Worm (Caenorhabditis elegans) whole organism, midembryonic: ENCODE measurements around the gene Y62E10A.3.

Experiments used
- T22C8.4 ChIP-seq: fragments of 200-800 bp; sonication (Bioruptor generic); IDR thresholded peaks from 2 replicates; pipeline ENCODE4 v1.3.6; 2022; ENCODE audit warnings: missing genetic modification characterization, missing compliant biosample characterization
- cog-1 ChIP-seq: sonication (generic microtip); optimal IDR thresholded peaks from 2 replicates; lab custom pipeline; 2016; ENCODE audit warnings: missing genetic modification characterization, missing compliant biosample characterization
- flt-1 ChIP-seq: fragments of 200-800 bp; sonication (Bioruptor generic); IDR thresholded peaks from 2 replicates; pipeline ENCODE4 v1.3.6; 2022; ENCODE audit warnings: missing genetic modification characterization, missing compliant biosample characterization
- klf-2 ChIP-seq: fragments of 200-800 bp; sonication (Bioruptor generic); conservative IDR thresholded peaks from 2 replicates; pipeline ENCODE4 v1.3.6; 2022; ENCODE audit warnings: missing genetic modification reagents, missing genetic modification characterization, missing compliant biosample characterization
- med-1 ChIP-seq: sonication (generic microtip); optimal IDR thresholded peaks from 2 replicates; lab custom pipeline; 2017; ENCODE audit warnings: missing genetic modification characterization, mild to moderate bottlenecking, missing compliant biosample characterization, antibody characterized with exemption, missing genetic modification reagents; ENCODE audit not compliant: insufficient read depth
- ref-1 ChIP-seq: fragments of 200-800 bp; sonication (Bioruptor generic); conservative IDR thresholded peaks from 2 replicates; pipeline ENCODE4 v1.3.6; 2022; ENCODE audit warnings: missing genetic modification reagents, missing genetic modification characterization, missing compliant biosample characterization
- tab-1 ChIP-seq: fragments of 200-800 bp; sonication (Bioruptor generic); IDR thresholded peaks from 2 replicates; pipeline ENCODE4 v1.3.6; 2022; ENCODE audit warnings: missing genetic modification characterization, missing compliant biosample characterization
- ztf-23 ChIP-seq: fragments of 200-800 bp; sonication (Bioruptor generic); IDR thresholded peaks from 2 replicates; pipeline ENCODE4 v1.3.6; 2022; ENCODE audit warnings: missing genetic modification reagents, missing genetic modification characterization, missing compliant biosample characterization
- ztf-29 ChIP-seq: fragments of 200-800 bp; sonication (Bioruptor generic); IDR thresholded peaks from 2 replicates; pipeline ENCODE4 v1.3.6; 2022; ENCODE audit warnings: missing genetic modification reagents, missing genetic modification characterization, missing compliant biosample characterization

Y62E10A.3 gene

ce11 chrIV:13322429-13322828 lies 37.6 kb downstream of the Y62E10A.3 start:
- no peak for TF ChIP-seq flt-1
- no peak for TF ChIP-seq ztf-23 (GFP tag; lab: Robert Waterston, UW)

- no peak for TF ChIP-seq cog-1 (tag; lab: Kevin White, UChicago)
- no peak for TF ChIP-seq flt-1
- no peak for TF ChIP-seq ref-1 (GFP tag; lab: Robert Waterston, UW)
- TF ChIP-seq T22C8.4 (GFP tag; lab: Robert Waterston, UW): no peak
- TF ChIP-seq tab-1 (GFP tag; lab: Robert Waterston, UW): no peak
- no peak for TF ChIP-seq klf-2 (GFP tag; lab: Robert Waterston, UW)
- no peak for TF ChIP-seq med-1 (GFP tag; lab: Kevin White, UChicago)
- TF ChIP-seq ztf-23 (GFP tag; lab: Robert Waterston, UW): no peak
- TF ChIP-seq ztf-29 (GFP tag; lab: Robert Waterston, UW): no peak
Measured at ce11 chrIV:13319886-13320650, 40.0 kb downstream of the Y62E10A.3 start.

DNA sequence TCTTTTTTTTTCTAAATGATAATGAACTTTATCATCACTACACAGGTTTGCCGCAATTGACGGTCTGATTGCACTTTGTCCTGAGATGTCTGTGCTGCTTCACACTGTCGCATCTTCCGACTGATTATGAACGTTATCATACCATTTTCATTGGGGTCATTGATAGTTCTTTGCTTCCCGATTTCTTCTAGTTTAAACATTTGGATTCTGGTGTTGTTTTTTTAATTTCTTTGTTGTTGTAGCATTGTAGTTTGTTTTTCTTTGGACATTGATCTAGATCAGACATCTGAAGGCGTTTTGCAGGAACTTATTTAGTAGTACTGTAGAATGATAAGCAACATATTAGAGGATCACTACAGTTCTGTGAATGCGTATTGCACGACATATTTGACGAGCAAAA lies 41.3 kb downstream of the Y62E10A.3 start:
- TF ChIP-seq klf-2 (GFP tag; lab: Robert Waterston, UW): no peak
- no peak for TF ChIP-seq flt-1
- TF ChIP-seq ztf-23 (GFP tag; lab: Robert Waterston, UW): no peak
- no peak for TF ChIP-seq med-1 (GFP tag; lab: Kevin White, UChicago)
- TF ChIP-seq cog-1 (tag; lab: Kevin White, UChicago): no peak
- no peak for TF ChIP-seq ztf-29 (GFP tag; lab: Robert Waterston, UW)
- TF ChIP-seq T22C8.4 (GFP tag; lab: Robert Waterston, UW): no peak
- TF ChIP-seq ref-1 (GFP tag; lab: Robert Waterston, UW): no peak
- TF ChIP-seq tab-1 (GFP tag; lab: Robert Waterston, UW): no peak

- TF ChIP-seq med-1 (GFP tag; lab: Kevin White, UChicago) (no peak), klf-2 (GFP tag; lab: Robert Waterston, UW) (no peak), ref-1 (GFP tag; lab: Robert Waterston, UW) (no peak), tab-1 (GFP tag; lab: Robert Waterston, UW) (no peak), T22C8.4 (GFP tag; lab: Robert Waterston, UW) (no peak), ztf-29 (GFP tag; lab: Robert Waterston, UW) (no peak)
Measured at ce11 chrIV:13315344-13315743, 44.7 kb downstream of the Y62E10A.3 start, which contains the start of gene fat-1. Gene fat-1, plus strand, starts transcription at chrIV:13315644.

ce11 chrIV:13314181-13314580 lies 45.9 kb downstream of the Y62E10A.3 start:
- TF ChIP-seq ztf-29 (GFP tag; lab: Robert Waterston, UW) (no peak), ref-1 (GFP tag; lab: Robert Waterston, UW) (no peak), ztf-23 (GFP tag; lab: Robert Waterston, UW) (no peak), med-1 (GFP tag; lab: Kevin White, UChicago) (no peak), T22C8.4 (GFP tag; lab: Robert Waterston, UW) (no peak), flt-1 (no peak), klf-2 (GFP tag; lab: Robert Waterston, UW) (no peak), cog-1 (tag; lab: Kevin White, UChicago) (no peak), tab-1 (GFP tag; lab: Robert Waterston, UW) (no peak)

- TF ChIP-seq ref-1 (GFP tag; lab: Robert Waterston, UW): no peak
- no peak for TF ChIP-seq cog-1 (tag; lab: Kevin White, UChicago)
- TF ChIP-seq ztf-29 (GFP tag; lab: Robert Waterston, UW): no peak
- TF ChIP-seq ztf-23 (GFP tag; lab: Robert Waterston, UW): no peak
- no peak for TF ChIP-seq klf-2 (GFP tag; lab: Robert Waterston, UW)
- no peak for TF ChIP-seq flt-1
- TF ChIP-seq med-1 (GFP tag; lab: Kevin White, UChicago): no peak
- TF ChIP-seq T22C8.4 (GFP tag; lab: Robert Waterston, UW): no peak
- TF ChIP-seq tab-1 (GFP tag; lab: Robert Waterston, UW): no peak
Measured at ce11 chrIV:13313156-13313555, 46.9 kb downstream of the Y62E10A.3 start.

DNA sequence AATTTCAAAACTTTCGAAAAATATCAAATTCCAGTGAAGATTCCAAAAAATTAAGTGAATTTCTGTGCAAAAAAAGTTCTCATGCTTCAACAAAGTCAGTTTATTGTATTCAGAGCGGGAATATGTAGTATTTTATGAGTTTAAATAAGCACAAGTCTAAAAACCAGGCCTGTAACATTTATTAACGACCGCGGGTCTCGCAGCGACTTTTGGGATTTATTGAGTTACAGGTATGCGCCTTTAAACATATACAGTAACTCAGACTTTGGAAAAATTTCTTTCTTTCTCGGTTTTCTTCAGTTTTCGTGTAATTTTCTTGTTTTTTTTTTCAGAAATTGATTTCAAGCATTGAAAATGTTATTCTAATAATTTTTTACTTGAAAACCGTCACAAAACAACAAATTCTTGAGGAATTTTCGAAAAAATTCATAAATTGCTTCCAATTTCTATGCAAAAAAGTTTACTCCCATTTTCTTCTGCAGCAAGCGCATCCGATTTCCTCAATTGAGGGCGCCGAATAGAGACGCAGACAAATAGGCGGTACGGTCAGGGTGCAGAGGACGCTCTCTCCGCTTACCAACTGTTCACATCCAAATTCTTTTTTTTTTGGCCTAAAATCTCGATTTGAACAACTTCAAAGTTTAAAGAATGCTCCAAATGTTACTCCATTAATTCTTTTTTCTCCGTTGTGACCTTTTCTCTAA lies 48.6 kb downstream of the Y62E10A.3 start:
- TF ChIP-seq ztf-29 (GFP tag; lab: Robert Waterston, UW) (no peak), klf-2 (GFP tag; lab: Robert Waterston, UW) (no peak), T22C8.4 (GFP tag; lab: Robert Waterston, UW) (no peak), ztf-23 (GFP tag; lab: Robert Waterston, UW) (no peak), med-1 (GFP tag; lab: Kevin White, UChicago) (no peak), flt-1 (no peak), cog-1 (tag; lab: Kevin White, UChicago) (no peak), tab-1 (GFP tag; lab: Robert Waterston, UW) (no peak), ref-1 (GFP tag; lab: Robert Waterston, UW) (no peak)

ce11 chrIV:13309636-13310035 lies 50.4 kb downstream of the Y62E10A.3 start:
- TF ChIP-seq ztf-23 (GFP tag; lab: Robert Waterston, UW) (no peak), flt-1 (no peak), ref-1 (GFP tag; lab: Robert Waterston, UW) (no peak), cog-1 (tag; lab: Kevin White, UChicago) (no peak), ztf-29 (GFP tag; lab: Robert Waterston, UW) (no peak), med-1 (GFP tag; lab: Kevin White, UChicago) (no peak), klf-2 (GFP tag; lab: Robert Waterston, UW) (no peak), tab-1 (GFP tag; lab: Robert Waterston, UW) (no peak), T22C8.4 (GFP tag; lab: Robert Waterston, UW) (no peak)
